Worm (Caenorhabditis elegans): ENCODE measurements around the gene clec-49.

DNA sequence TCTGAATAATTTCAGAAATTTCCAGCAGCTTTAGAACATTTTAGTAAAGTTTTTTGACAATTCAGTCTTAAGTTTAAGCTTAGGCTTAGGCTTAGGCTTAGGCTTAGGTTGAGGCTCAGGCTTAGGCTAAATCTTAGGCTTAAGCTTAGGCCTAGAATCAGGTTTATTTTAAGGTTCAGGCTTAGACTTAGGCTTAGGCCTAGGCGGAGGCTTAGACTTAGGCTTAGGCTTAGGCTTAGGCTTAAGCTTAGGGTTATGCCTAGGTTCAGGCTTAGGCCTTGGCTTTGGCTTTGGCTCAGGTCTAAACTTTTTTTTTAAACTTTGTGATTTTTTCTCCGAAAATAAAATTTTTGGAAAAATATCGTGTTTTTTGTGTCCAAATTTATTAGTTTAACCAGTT lies 32.4 kb downstream of the clec-49 start:
- TF ChIP-seq dmd-6 (GFP tag; IDR thresholded peaks at IDR 0.05) (no peak), nhr-76 (tag; optimal IDR thresholded peaks at IDR 0.05) (no peak), Y48G9A.11 (GFP tag; IDR thresholded peaks at IDR 0.05) (no peak), nhr-77 (tag; optimal IDR thresholded peaks at IDR 0.05) (no peak), set-16 (GFP tag; IDR thresholded peaks at IDR 0.05) (no peak), ces-1 (GFP tag; optimal IDR thresholded peaks at IDR 0.05) (no peak), zfp-3 (GFP tag; conservative IDR thresholded peaks at IDR 0.05) (no peak), fos-1 (tag; optimal IDR thresholded peaks at IDR 0.05) (no peak), ceh-20 (GFP tag; IDR thresholded peaks at IDR 0.05) (no peak), nhr-237 (tag; optimal IDR thresholded peaks at IDR 0.05) (no peak), madf-9 (GFP tag; conservative IDR thresholded peaks at IDR 0.05) (no peak), egl-43 (GFP tag; IDR thresholded peaks at IDR 0.05) (no peak)
